Fruit fly (Drosophila melanogaster): ENCODE measurements around the gene CG32708.

CG32708 gene

dm6 chrX:9103308-9104185 is 17.8 kb downstream of the CG32708 start, which contains the start of gene CG7766:
Gene CG7766, minus strand, starts transcription at chrX:9103739.
- no peak for TF ChIP-seq CG10631 (GFP tag; optimal IDR thresholded peaks at IDR 0.05)
- TF ChIP-seq svp (GFP tag), result peak; percentile 93
- no peak for TF ChIP-seq CG16779 (tag; optimal IDR thresholded peaks at IDR 0.05)
- no peak for TF ChIP-seq cyc (GFP tag; optimal IDR thresholded peaks at IDR 0.05)
- TF ChIP-seq vri (GFP tag; optimal IDR thresholded peaks at IDR 0.05), result peak; percentile 87

- no peak for TF ChIP-seq Hr39 (GFP tag; optimal IDR thresholded peaks at IDR 0.05)
- TF ChIP-seq Sox14 (GFP tag; optimal IDR thresholded peaks at IDR 0.05), result peak; percentile 16
- peak; percentile 45 for TF ChIP-seq Eip78C (GFP tag)
Measured at dm6 chrX:9106212-9106774, 20.6 kb downstream of the CG32708 start, which contains the start of gene Bx42. Gene Bx42, minus strand, starts transcription at chrX:9106604.

dm6 chrX:9106775-9107283 is 21.1 kb downstream of the CG32708 start, which contains the start of gene Arfrp1:
Gene Arfrp1, plus strand, starts transcription at chrX:9107069.
- no peak for TF ChIP-seq CG7368 (GFP tag; optimal IDR thresholded peaks at IDR 0.05)
- peak; percentile 60 for TF ChIP-seq dsx (GFP tag; optimal IDR thresholded peaks at IDR 0.05; ENCODE audit: poor library complexity, severe bottlenecking)
- TF ChIP-seq fd85E (GFP tag; optimal IDR thresholded peaks at IDR 0.05), result no peak
- no peak for TF ChIP-seq CG6854 (GFP tag; optimal IDR thresholded peaks at IDR 0.05)
- no peak for TF ChIP-seq CG6276 (GFP tag; optimal IDR thresholded peaks at IDR 0.05)
- no peak for TF ChIP-seq vri (GFP tag; optimal IDR thresholded peaks at IDR 0.05)
- no peak for TF ChIP-seq Hr4 (GFP tag; optimal IDR thresholded peaks at IDR 0.05)
- TF ChIP-seq CG34406 (GFP tag; optimal IDR thresholded peaks at IDR 0.05), result no peak
- TF ChIP-seq CG4318 (GFP tag; optimal IDR thresholded peaks at IDR 0.05), result no peak
- TF ChIP-seq CG10669 (GFP tag; optimal IDR thresholded peaks at IDR 0.05), result no peak
- TF ChIP-seq fkh (GFP tag; optimal IDR thresholded peaks at IDR 0.05), result peak; percentile 62
- TF ChIP-seq esn (GFP tag; optimal IDR thresholded peaks at IDR 0.05), result peak; percentile 49
- TF ChIP-seq Sox15 (GFP tag; optimal IDR thresholded peaks at IDR 0.05), result peak; percentile 8
- TF ChIP-seq cyc (GFP tag; optimal IDR thresholded peaks at IDR 0.05), result no peak
- no peak for TF ChIP-seq CG3919 (GFP tag; optimal IDR thresholded peaks at IDR 0.05)
- peak; percentile 6 for TF ChIP-seq topi (GFP tag; optimal IDR thresholded peaks at IDR 0.05)
- no peak for TF ChIP-seq acj6 (GFP tag; optimal IDR thresholded peaks at IDR 0.05)
- no peak for TF ChIP-seq Sox102F (GFP tag; optimal IDR thresholded peaks at IDR 0.05)
- peak; percentile 70 for TF ChIP-seq Eip78C (GFP tag)
- TF ChIP-seq Sox14 (GFP tag; optimal IDR thresholded peaks at IDR 0.05), result peak; percentile 13
- TF ChIP-seq Gug (GFP tag; IDR thresholded peaks at IDR 0.05), result no peak
- TF ChIP-seq CG8319 (GFP tag; optimal IDR thresholded peaks at IDR 0.05), result no peak
- TF ChIP-seq CG6163 (GFP tag; IDR thresholded peaks at IDR 0.05), result no peak
- no peak for TF ChIP-seq CG6792 (GFP tag; optimal IDR thresholded peaks at IDR 0.05)
- peak; percentile 78 for TF ChIP-seq achi (GFP tag; optimal IDR thresholded peaks at IDR 0.05)
- peak; percentile 56 for TF ChIP-seq svp (GFP tag)
- no peak for TF ChIP-seq Hr39 (GFP tag; optimal IDR thresholded peaks at IDR 0.05)
- no peak for TF ChIP-seq Ets96B (tag; optimal IDR thresholded peaks at IDR 0.05)
- TF ChIP-seq lz (GFP tag; optimal IDR thresholded peaks at IDR 0.05), result peak; percentile 9
- no peak for TF ChIP-seq CG1621 (tag; optimal IDR thresholded peaks at IDR 0.05)
- no peak for TF ChIP-seq CG11902 (GFP tag; optimal IDR thresholded peaks at IDR 0.05)
- TF ChIP-seq CG3032 (tag; optimal IDR thresholded peaks at IDR 0.05), result peak; percentile 41
- TF ChIP-seq CG9139 (GFP tag; optimal IDR thresholded peaks at IDR 0.05), result no peak
- TF ChIP-seq CG16779 (tag; optimal IDR thresholded peaks at IDR 0.05), result no peak
- no peak for TF ChIP-seq ss (GFP tag; optimal IDR thresholded peaks at IDR 0.05)
- TF ChIP-seq CG31627 (GFP tag; optimal IDR thresholded peaks at IDR 0.05), result peak; percentile 15

Measured in whole organism, prepupa.